Fruit fly (Drosophila melanogaster) whole organism, pupa: Measurements from ENCODE around the gene kra.

ENCODE experiments used
- CG4496 ChIP-seq: fragments of 200-800 bp; sonication (Bioruptor generic); IDR thresholded peaks from 3 replicates; pipeline ENCODE4 v1.3.6; 2022; ENCODE audit warnings: missing biosample characterization, missing genetic modification characterization
- CG9948 ChIP-seq: fragments of 200-800 bp; sonication (Bioruptor generic); optimal IDR thresholded peaks from 2 replicates; lab custom pipeline; 2018; ENCODE audit warnings: missing biosample characterization, mild to moderate bottlenecking, missing genetic modification characterization, moderate library complexity
- D1 ChIP-seq: fragments of 200-800 bp; sonication (Bioruptor generic); optimal IDR thresholded peaks from 2 replicates; lab custom pipeline; 2018; ENCODE audit warnings: missing biosample characterization, mild to moderate bottlenecking, missing genetic modification characterization, moderate library complexity
- Pif1A ChIP-seq: fragments of 200-800 bp; sonication (Bioruptor generic); optimal IDR thresholded peaks from 3 replicates; lab custom pipeline; 2016; ENCODE audit warnings: missing biosample characterization, missing genetic modification characterization
- Snoo ChIP-seq: fragments of 200-800 bp; sonication (Bioruptor generic); optimal IDR thresholded peaks from 3 replicates; lab custom pipeline; 2017; ENCODE audit warnings: missing biosample characterization, mild to moderate bottlenecking, missing genetic modification characterization, inconsistent platforms
- gl ChIP-seq: fragments of 200-800 bp; sonication (Bioruptor generic); optimal IDR thresholded peaks from 2 replicates; lab custom pipeline; 2018; ENCODE audit warnings: missing biosample characterization, mild to moderate bottlenecking, missing genetic modification characterization

DNA sequence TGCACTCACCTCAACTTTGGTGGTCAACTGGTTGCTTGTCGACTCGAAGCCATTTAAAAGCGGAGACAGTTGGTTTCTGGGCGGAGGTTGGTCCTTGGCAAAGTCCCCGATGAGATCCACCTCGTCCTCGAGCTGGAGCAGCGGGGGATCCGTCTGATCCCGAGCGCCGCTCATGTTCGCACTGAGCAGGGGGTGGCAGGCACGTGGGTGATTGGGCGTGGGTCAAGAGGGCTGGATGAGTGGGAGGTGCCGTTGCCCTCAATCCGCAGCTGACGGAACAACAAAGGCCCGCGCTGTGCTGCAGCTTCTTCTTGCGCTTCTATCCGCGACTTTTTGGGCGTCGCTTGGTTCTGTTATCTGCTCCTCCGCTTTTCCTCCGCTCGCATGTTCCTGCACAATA, 38.0 kb downstream of the kra start:
- TF ChIP-seq CG4496 (GFP tag; lab: Robert Waterston, UW) (no peak), gl (tag; lab: Kevin White, UChicago) (no peak), Snoo (tag; lab: Kevin White, UChicago) (no peak), Pif1A (GFP tag; lab: Kevin White, UChicago) (no peak), CG9948 (tag; lab: Kevin White, UChicago) (no peak), D1 (tag; lab: Kevin White, UChicago) (no peak)
